Fruit fly (Drosophila melanogaster) whole organism, prepupa: ENCODE data around the gene Gr97a.

Experiments
- Blimp-1 ChIP-seq: fragments of 200-800 bp; sonication (Bioruptor generic); optimal IDR thresholded peaks from 3 replicates; lab custom pipeline; 2017; ENCODE audit warnings: missing biosample characterization, missing genetic modification characterization, mild to moderate bottlenecking, moderate library complexity, missing genetic modification reagents
- CG11294 ChIP-seq: fragments of 200-800 bp; sonication (Bioruptor generic); IDR thresholded peaks from 2 replicates; pipeline ENCODE4 v1.3.6; 2022; ENCODE audit warnings: missing biosample characterization, missing genetic modification characterization
- CG11762 ChIP-seq: fragments of 200-800 bp; sonication (Bioruptor generic); optimal IDR thresholded peaks from 3 replicates; lab custom pipeline; 2016; ENCODE audit warnings: missing biosample characterization, missing genetic modification characterization; ENCODE audit not compliant: insufficient read depth
- CG1621 ChIP-seq: fragments of 200-800 bp; sonication (Bioruptor generic); optimal IDR thresholded peaks from 3 replicates; lab custom pipeline; 2018; ENCODE audit warnings: missing biosample characterization, mild to moderate bottlenecking, missing genetic modification characterization
- CG16779 ChIP-seq: fragments of 200-800 bp; sonication (Bioruptor generic); optimal IDR thresholded peaks from 3 replicates; lab custom pipeline; 2017; ENCODE audit warnings: missing biosample characterization, mild to moderate bottlenecking, missing genetic modification characterization
- CG3032 ChIP-seq: fragments of 200-800 bp; optimal IDR thresholded peaks from 2 replicates; lab custom pipeline; 2019; ENCODE audit warnings: missing biosample characterization, mild to moderate bottlenecking, missing genetic modification characterization, moderate library complexity
- CG34406 ChIP-seq: fragments of 200-800 bp; sonication (Bioruptor generic); optimal IDR thresholded peaks from 3 replicates; lab custom pipeline; 2016; ENCODE audit warnings: missing biosample characterization, missing genetic modification characterization
- CG3919 ChIP-seq: fragments of 200-800 bp; sonication (Bioruptor generic); optimal IDR thresholded peaks from 3 replicates; lab custom pipeline; 2016; ENCODE audit warnings: missing biosample characterization, missing genetic modification characterization
- CG4318 ChIP-seq: fragments of 200-800 bp; sonication (Bioruptor generic); optimal IDR thresholded peaks from 3 replicates; lab custom pipeline; 2017; ENCODE audit warnings: missing biosample characterization, mild to moderate bottlenecking, missing genetic modification characterization
- CG6163 ChIP-seq: fragments of 200-800 bp; sonication (Bioruptor generic); IDR thresholded peaks from 3 replicates; pipeline ENCODE4 v1.3.6; 2022; ENCODE audit warnings: missing biosample characterization, missing genetic modification characterization
- CG6276 ChIP-seq: fragments of 200-800 bp; sonication (Bioruptor generic); optimal IDR thresholded peaks from 2 replicates; lab custom pipeline; 2017; ENCODE audit warnings: missing biosample characterization, mild to moderate bottlenecking, missing genetic modification characterization
- CG6792 ChIP-seq: fragments of 200-800 bp; sonication (Bioruptor generic); optimal IDR thresholded peaks from 3 replicates; lab custom pipeline; 2016; ENCODE audit warnings: missing biosample characterization, missing genetic modification characterization
- CG6808 ChIP-seq: fragments of 200-800 bp; sonication (Bioruptor generic); optimal IDR thresholded peaks from 3 replicates; lab custom pipeline; 2017; ENCODE audit warnings: missing biosample characterization, missing genetic modification characterization, mild to moderate bottlenecking, moderate library complexity, missing genetic modification reagents
- CG6854 ChIP-seq: fragments of 200-800 bp; sonication (Bioruptor generic); optimal IDR thresholded peaks from 2 replicates; lab custom pipeline; 2017; ENCODE audit warnings: missing biosample characterization, mild to moderate bottlenecking, missing genetic modification characterization
- CG7368 ChIP-seq: fragments of 200-800 bp; sonication (Bioruptor generic); optimal IDR thresholded peaks from 3 replicates; lab custom pipeline; 2016; ENCODE audit warnings: missing biosample characterization, missing genetic modification characterization
- CG8632 ChIP-seq: fragments of 200-800 bp; sonication (Bioruptor generic); optimal IDR thresholded peaks from 3 replicates; lab custom pipeline; 2016; ENCODE audit warnings: missing biosample characterization, missing genetic modification characterization
- CG9139 ChIP-seq: fragments of 200-800 bp; sonication (Bioruptor generic); optimal IDR thresholded peaks from 3 replicates; lab custom pipeline; 2017; ENCODE audit warnings: missing biosample characterization, mild to moderate bottlenecking, missing genetic modification characterization
- Eip75B ChIP-seq: fragments of 200-800 bp; sonication (Bioruptor generic); optimal IDR thresholded peaks from 3 replicates; lab custom pipeline; 2016; ENCODE audit warnings: missing biosample characterization, missing genetic modification characterization
- Eip78C ChIP-seq: fragments of 200-800 bp; sonication (Bioruptor generic); peaks from one replicate; lab custom pipeline; 2016; ENCODE audit warnings: missing biosample characterization, missing genetic modification characterization
- Eip93F ChIP-seq: fragments of 200-800 bp; sonication (Bioruptor generic); optimal IDR thresholded peaks from 2 replicates; lab custom pipeline; 2016; ENCODE audit warnings: missing biosample characterization, mild to moderate bottlenecking, missing genetic modification characterization
- Ets21C ChIP-seq: fragments of 200-800 bp; sonication (Bioruptor generic); optimal IDR thresholded peaks from 3 replicates; lab custom pipeline; 2016; ENCODE audit warnings: missing biosample characterization, missing genetic modification characterization
- Gug ChIP-seq: fragments of 200-800 bp; sonication (Bioruptor generic); IDR thresholded peaks from 2 replicates; pipeline ENCODE4 v1.3.6; 2022; ENCODE audit warnings: missing biosample characterization, missing genetic modification characterization
- Hr38 ChIP-seq: sonication (Bioruptor generic); optimal IDR thresholded peaks from 2 replicates; lab custom pipeline; 2016; ENCODE audit warnings: missing biosample characterization, missing genetic modification characterization
- Hr39 ChIP-seq: fragments of 200-800 bp; sonication (Bioruptor generic); optimal IDR thresholded peaks from 2 replicates; lab custom pipeline; 2016; ENCODE audit warnings: missing biosample characterization, missing genetic modification characterization
- Hr4 ChIP-seq: fragments of 200-800 bp; sonication (Bioruptor generic); optimal IDR thresholded peaks from 3 replicates; lab custom pipeline; 2016; ENCODE audit warnings: missing biosample characterization, missing genetic modification characterization
- Met ChIP-seq: fragments of 200-800 bp; sonication (Bioruptor generic); optimal IDR thresholded peaks from 3 replicates; lab custom pipeline; 2016; ENCODE audit warnings: missing biosample characterization, missing genetic modification characterization
- Smox ChIP-seq: fragments of 200-800 bp; sonication (Bioruptor generic); optimal IDR thresholded peaks from 3 replicates; lab custom pipeline; 2016; ENCODE audit warnings: missing biosample characterization, missing genetic modification characterization
- Sox102F ChIP-seq: fragments of 200-800 bp; sonication (Bioruptor generic); optimal IDR thresholded peaks from 2 replicates; lab custom pipeline; 2016; ENCODE audit warnings: missing biosample characterization, mild to moderate bottlenecking, missing genetic modification characterization
- Sox14 ChIP-seq: fragments of 200-800 bp; sonication (Bioruptor generic); optimal IDR thresholded peaks from 3 replicates; lab custom pipeline; 2016; ENCODE audit warnings: missing biosample characterization, missing genetic modification characterization
- Sox15 ChIP-seq: fragments of 200-800 bp; sonication (Bioruptor generic); optimal IDR thresholded peaks from 3 replicates; lab custom pipeline; 2016; ENCODE audit warnings: missing biosample characterization, missing genetic modification characterization
- cyc ChIP-seq: fragments of 200-800 bp; sonication (Bioruptor generic); optimal IDR thresholded peaks from 3 replicates; lab custom pipeline; 2016; ENCODE audit warnings: missing biosample characterization, missing genetic modification characterization
- dsx ChIP-seq: fragments of 200-800 bp; optimal IDR thresholded peaks from 3 replicates; lab custom pipeline; 2019; ENCODE audit warnings: missing biosample characterization, mild to moderate bottlenecking, missing genetic modification characterization, moderate library complexity; ENCODE audit not compliant: poor library complexity, severe bottlenecking
- eg ChIP-seq: fragments of 200-800 bp; sonication (Bioruptor generic); IDR thresholded peaks from 3 replicates; pipeline ENCODE4 v1.3.6; 2022; ENCODE audit warnings: missing biosample characterization, missing genetic modification characterization
- esn ChIP-seq: fragments of 200-800 bp; sonication (Bioruptor generic); optimal IDR thresholded peaks from 2 replicates; lab custom pipeline; 2016; ENCODE audit warnings: missing biosample characterization, mild to moderate bottlenecking, missing genetic modification characterization, moderate library complexity
- fkh ChIP-seq: fragments of 200-800 bp; sonication (Bioruptor generic); optimal IDR thresholded peaks from 3 replicates; lab custom pipeline; 2017; ENCODE audit warnings: missing biosample characterization, mild to moderate bottlenecking, missing genetic modification characterization, moderate library complexity
- lz ChIP-seq: fragments of 200-800 bp; sonication (Bioruptor generic); optimal IDR thresholded peaks from 3 replicates; lab custom pipeline; 2016; ENCODE audit warnings: missing biosample characterization, missing genetic modification characterization
- net ChIP-seq: fragments of 200-800 bp; sonication (Bioruptor generic); optimal IDR thresholded peaks from 3 replicates; lab custom pipeline; 2016; ENCODE audit warnings: missing biosample characterization, missing genetic modification characterization
- salr ChIP-seq, 2 experiments: fragments of 200-800 bp; sonication (Bioruptor generic); optimal IDR thresholded peaks; 3 replicates each; lab custom pipeline; 2016 to 2018; ENCODE audit warnings: missing biosample characterization in 2 of 2, missing genetic modification characterization in 2 of 2, mild to moderate bottlenecking in 1 of 2
- spab ChIP-seq: fragments of 200-800 bp; sonication (Bioruptor generic); optimal IDR thresholded peaks from 2 replicates; lab custom pipeline; 2017; ENCODE audit warnings: missing biosample characterization, mild to moderate bottlenecking, missing genetic modification characterization, missing genetic modification reagents
- ss ChIP-seq, 2 experiments: fragments of 200-800 bp; sonication (Bioruptor generic); optimal IDR thresholded peaks; 2 replicates in 1 of 2; 3 replicates in 1 of 2; lab custom pipeline; 2017 to 2018; ENCODE audit warnings: mild to moderate bottlenecking in 2 of 2, missing biosample characterization in 2 of 2, missing genetic modification characterization in 2 of 2, moderate library complexity in 1 of 2
- svp ChIP-seq: fragments of 200-800 bp; sonication (Bioruptor generic); peaks from one replicate; lab custom pipeline; 2016; ENCODE audit warnings: missing biosample characterization, missing genetic modification characterization
- topi ChIP-seq: fragments of 200-800 bp; sonication (Bioruptor generic); optimal IDR thresholded peaks from 3 replicates; lab custom pipeline; 2016; ENCODE audit warnings: missing biosample characterization, missing genetic modification characterization

The Gr97a gene

dm6 chr3R:26963747-26964174 lies 2.5 kb downstream of the Gr97a start (continued):
- TF ChIP-seq CG6163 (GFP tag; lab: Robert Waterston, UW): peak; percentile 62; the same call in 2 of the 3 replicates
- TF ChIP-seq CG8632 (GFP tag; lab: Kevin White, UChicago): peak; percentile 25
- TF ChIP-seq CG9139 (GFP tag; lab: Kevin White, UChicago): peak; percentile 77
- peak; percentile 82 for TF ChIP-seq spab (GFP tag; lab: Kevin White, UChicago)
- TF ChIP-seq Eip75B: peak; percentile 53
- TF ChIP-seq dsx: peak; percentile 83
- TF ChIP-seq Eip93F (GFP tag; lab: Kevin White, UChicago): no peak
- TF ChIP-seq CG11762 (GFP tag; lab: Kevin White, UChicago): peak; percentile 71
- TF ChIP-seq CG6792: peak; percentile 51
- TF ChIP-seq cyc (GFP tag; lab: Kevin White, UChicago): peak; percentile 85
- TF ChIP-seq CG6854 (GFP tag; lab: Kevin White, UChicago): no peak
- peak; percentile 64; the same call in 1 of the 2 replicates for TF ChIP-seq CG11294 (GFP tag; lab: Robert Waterston, UW)
- TF ChIP-seq Eip78C (GFP tag; lab: Kevin White, UChicago): peak; percentile 95
- TF ChIP-seq Met (GFP tag; lab: Kevin White, UChicago): peak; percentile 58
- TF ChIP-seq CG6808: peak; percentile 87
- peak; percentile 64 for TF ChIP-seq CG7368 (GFP tag; lab: Kevin White, UChicago)
- TF ChIP-seq CG4318 (GFP tag; lab: Kevin White, UChicago): peak; percentile 33
- peak; percentile 73 to 81 for TF ChIP-seq ss (GFP tag; optimal IDR thresholded peaks at IDR 0.05; lab: Kevin White, UChicago)
- TF ChIP-seq Ets21C (GFP tag; lab: Kevin White, UChicago): peak; percentile 19
- TF ChIP-seq Sox14 (GFP tag; lab: Kevin White, UChicago): peak; percentile 50
- no peak for TF ChIP-seq Smox (GFP tag; lab: Kevin White, UChicago)
- TF ChIP-seq topi (GFP tag; lab: Kevin White, UChicago): peak; percentile 87
- peak; percentile 57 for TF ChIP-seq CG1621
- TF ChIP-seq CG3032 (tag; lab: Kevin White, UChicago): peak; percentile 80
- TF ChIP-seq esn (GFP tag; lab: Kevin White, UChicago): peak; percentile 50
- TF ChIP-seq svp (GFP tag; lab: Kevin White, UChicago): peak; percentile 94
- TF ChIP-seq CG16779 (tag; lab: Kevin White, UChicago): peak; percentile 56
- peak; percentile 50 for TF ChIP-seq net (GFP tag; lab: Kevin White, UChicago)
- no peak for TF ChIP-seq Hr38
- no peak for TF ChIP-seq CG6276 (GFP tag; lab: Kevin White, UChicago)
- peak; percentile 58 for TF ChIP-seq Hr4
- no peak for TF ChIP-seq Sox15 (GFP tag; lab: Kevin White, UChicago)
- TF ChIP-seq Hr39 (GFP tag; lab: Kevin White, UChicago): peak; percentile 70
- TF ChIP-seq lz (GFP tag; lab: Kevin White, UChicago): peak; percentile 60
- peak; percentile 42; the same call in 1 of the 2 replicates for TF ChIP-seq Gug (GFP tag; lab: Robert Waterston, UW)
- peak; percentile 47 for TF ChIP-seq CG34406 (GFP tag; lab: Kevin White, UChicago)
- TF ChIP-seq fkh (GFP tag; lab: Kevin White, UChicago): peak; percentile 11
- peak; percentile 34 to 37 for TF ChIP-seq salr (GFP tag; optimal IDR thresholded peaks at IDR 0.05; lab: Kevin White, UChicago)
- peak; percentile 62 for TF ChIP-seq Blimp-1 (GFP tag; lab: Kevin White, UChicago)
- TF ChIP-seq CG3919: peak; percentile 84
- TF ChIP-seq Sox102F (GFP tag; lab: Kevin White, UChicago): peak; percentile 63

dm6 chr3R:26960496-26960895 lies 5.8 kb downstream of the Gr97a start:
- TF ChIP-seq eg (GFP tag; lab: Robert Waterston, UW): 0 out of 3 replicates have a peak, but pooled peaks have one; percentile 22
- peak; percentile 8 for TF ChIP-seq CG7368 (GFP tag; lab: Kevin White, UChicago)
- no peak for TF ChIP-seq CG6808
- peak; percentile 50 for TF ChIP-seq CG6854 (GFP tag; lab: Kevin White, UChicago)
- no peak for TF ChIP-seq CG11762 (GFP tag; lab: Kevin White, UChicago)
- no peak for TF ChIP-seq CG6276 (GFP tag; lab: Kevin White, UChicago)
- TF ChIP-seq spab (GFP tag; lab: Kevin White, UChicago): no peak
